Worm (Caenorhabditis elegans): ENCODE measurements around the gene R09E10.13.

R09E10.13 gene

DNA sequence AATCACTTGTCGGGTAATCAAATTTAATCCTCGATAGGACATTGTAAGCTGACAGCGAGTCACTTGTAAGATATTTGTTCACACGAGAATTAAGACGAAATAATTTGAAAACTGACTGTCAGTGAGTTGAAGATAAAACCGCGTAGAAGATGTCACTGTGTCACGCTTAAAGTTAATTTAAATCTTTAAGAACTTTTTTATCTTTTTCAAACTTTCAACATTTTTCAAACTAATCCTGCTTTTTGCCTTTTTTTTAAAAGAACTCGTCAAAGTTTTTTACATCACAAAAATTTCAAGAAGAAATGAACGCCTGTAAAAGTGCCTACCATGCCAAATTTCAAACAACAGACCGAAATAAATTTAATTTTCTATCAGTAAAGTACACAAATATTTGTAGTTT lies 18.6 kb upstream of the R09E10.13 start, which contains the start of gene acs-18:
TSS of gene acs-18 (minus strand) at position 101 of the 400 bp plus-strand sequence.
- no peak for TF ChIP-seq ahr-1 (tag; optimal IDR thresholded peaks at IDR 0.05)
- no peak for TF ChIP-seq ets-4 (tag; optimal IDR thresholded peaks at IDR 0.05)
- TF ChIP-seq elt-4 (tag; optimal IDR thresholded peaks at IDR 0.05) = no peak

- TF ChIP-seq ceh-14 (tag; optimal IDR thresholded peaks at IDR 0.05) (no peak), ceh-34 (tag; optimal IDR thresholded peaks at IDR 0.05) (no peak), ceh-24 (tag; optimal IDR thresholded peaks at IDR 0.05) (no peak), ceh-31 (tag; optimal IDR thresholded peaks at IDR 0.05) (no peak), gmeb-2 (tag; optimal IDR thresholded peaks at IDR 0.05) (no peak), unc-42 (tag; optimal IDR thresholded peaks at IDR 0.05) (no peak), pros-1 (tag; optimal IDR thresholded peaks at IDR 0.05) (no peak)
Measured at ce11 chrIV:10311115-10311514, 16.2 kb upstream of the R09E10.13 start.

DNA sequence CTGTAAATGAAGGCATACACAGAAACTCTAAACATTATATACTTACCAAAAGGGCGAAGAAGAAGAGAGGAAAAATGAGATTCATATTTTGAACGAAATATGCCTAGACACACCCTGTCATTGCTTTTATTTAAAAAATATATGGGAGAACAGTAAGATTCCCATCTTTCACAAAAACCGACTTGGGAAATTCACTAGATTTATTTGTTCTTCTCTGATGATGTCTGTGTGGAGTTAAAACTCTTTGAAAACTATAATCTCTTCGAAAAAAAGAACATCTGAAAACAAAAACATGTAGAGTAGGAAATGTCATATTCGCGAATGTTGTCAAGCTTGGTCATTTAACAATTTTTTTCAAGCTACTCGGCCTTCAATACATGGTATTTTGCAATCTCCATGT lies 15.4 kb upstream of the R09E10.13 start, which contains the start of gene R09E10.8:
TSS of gene R09E10.8 (minus strand) at position 101 of the 400 bp plus-strand sequence.
- no peak for TF ChIP-seq nhr-11 (tag; optimal IDR thresholded peaks at IDR 0.05)
- no peak for TF ChIP-seq pha-4 (tag; optimal IDR thresholded peaks at IDR 0.05)
- no peak for TF ChIP-seq zip-5 (tag; optimal IDR thresholded peaks at IDR 0.05)
- no peak for TF ChIP-seq pha-2 (tag; optimal IDR thresholded peaks at IDR 0.05)
- no peak for TF ChIP-seq pax-1 (tag; optimal IDR thresholded peaks at IDR 0.05)
- no peak for TF ChIP-seq ceh-6 (GFP tag; optimal IDR thresholded peaks at IDR 0.05)
- no peak for TF ChIP-seq ceh-19 (GFP tag; optimal IDR thresholded peaks at IDR 0.05)
- no peak for TF ChIP-seq ceh-22 (tag; optimal IDR thresholded peaks at IDR 0.05)
- TF ChIP-seq F13H6.1 (tag; optimal IDR thresholded peaks at IDR 0.05) = no peak
- TF ChIP-seq ceh-18 (tag; optimal IDR thresholded peaks at IDR 0.05) = no peak
- no peak for TF ChIP-seq ceh-45 (GFP tag; IDR thresholded peaks at IDR 0.05)
- TF ChIP-seq elt-4 (tag; optimal IDR thresholded peaks at IDR 0.05) = no peak
- TF ChIP-seq sox-2 (GFP tag; IDR thresholded peaks at IDR 0.05) = no peak
- TF ChIP-seq K02D7.2 (tag; optimal IDR thresholded peaks at IDR 0.05) = no peak
- no peak for TF ChIP-seq hlh-15 (tag; optimal IDR thresholded peaks at IDR 0.05)
- no peak for TF ChIP-seq ceh-30 (tag; optimal IDR thresholded peaks at IDR 0.05)
- no peak for TF ChIP-seq ztf-16 (tag; optimal IDR thresholded peaks at IDR 0.05)
- no peak for TF ChIP-seq ceh-24 (tag; optimal IDR thresholded peaks at IDR 0.05)
- TF ChIP-seq hlh-30 (tag; optimal IDR thresholded peaks at IDR 0.05; ENCODE audit: insufficient read depth) = no peak
- no peak for TF ChIP-seq ets-4 (tag; optimal IDR thresholded peaks at IDR 0.05)

DNA sequence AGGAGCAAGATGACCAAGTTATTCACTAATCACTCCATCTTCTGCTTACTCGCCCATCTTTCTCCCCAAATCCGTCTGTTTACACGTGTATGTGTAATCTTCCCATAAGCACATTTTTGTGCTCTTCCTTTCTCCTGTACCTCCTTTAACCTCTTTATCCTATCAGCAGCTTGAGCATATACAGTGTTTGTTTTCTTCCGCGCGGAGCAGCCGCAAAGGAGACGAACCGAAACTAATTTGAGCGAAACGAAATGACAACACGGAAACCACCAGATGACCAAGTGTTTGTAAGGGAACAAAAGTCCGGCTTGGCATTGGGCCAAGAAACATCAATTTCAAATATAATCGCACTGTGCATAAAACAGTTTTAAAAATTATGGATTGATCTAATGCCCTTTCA lies 9.4 kb upstream of the R09E10.13 start:
- TF ChIP-seq pax-1 (tag; optimal IDR thresholded peaks at IDR 0.05) (peak; percentile 94), hlh-6 (tag; optimal IDR thresholded peaks at IDR 0.05) (no peak)

- TF ChIP-seq ceh-31 (tag; optimal IDR thresholded peaks at IDR 0.05) (no peak), eyg-1 (tag; optimal IDR thresholded peaks at IDR 0.05) (no peak), ceh-18 (tag; optimal IDR thresholded peaks at IDR 0.05) (no peak), pqm-1 (tag; optimal IDR thresholded peaks at IDR 0.05) (no peak), dmd-4 (tag; optimal IDR thresholded peaks at IDR 0.05; ENCODE audit: borderline replicate concordance) (no peak), C08G9.2 (tag; optimal IDR thresholded peaks at IDR 0.05) (no peak), lin-11 (tag; optimal IDR thresholded peaks at IDR 0.05) (no peak), ztf-16 (tag; optimal IDR thresholded peaks at IDR 0.05) (no peak), fkh-10 (GFP tag; optimal IDR thresholded peaks at IDR 0.05) (no peak), che-1 (tag; optimal IDR thresholded peaks at IDR 0.05) (no peak), sox-2 (GFP tag; IDR thresholded peaks at IDR 0.05) (no peak), ceh-2 (tag; optimal IDR thresholded peaks at IDR 0.05) (no peak), Y22D7AL.16 (tag; optimal IDR thresholded peaks at IDR 0.05) (no peak), ceh-14 (tag; optimal IDR thresholded peaks at IDR 0.05) (no peak), C38D4.7 (GFP tag; optimal IDR thresholded peaks at IDR 0.05) (no peak), pha-4 (tag; optimal IDR thresholded peaks at IDR 0.05) (no peak), madf-2 (tag; optimal IDR thresholded peaks at IDR 0.05) (no peak), unc-55 (GFP tag; optimal IDR thresholded peaks at IDR 0.05) (no peak)
Measured at ce11 chrIV:10302203-10302602, 7.3 kb upstream of the R09E10.13 start, which contains the start of gene R09E10.5. R09E10.5 (minus strand) TSS chrIV:10302303.
